Fruit fly (Drosophila melanogaster): ENCODE data around the gene CG3703.

The CG3703 gene

dm6 chrX:899407-900050, 46.0 kb downstream of the CG3703 start:
- TF ChIP-seq psq (optimal IDR thresholded peaks at IDR 0.05) (no peak), EcR (GFP tag; optimal IDR thresholded peaks at IDR 0.05) (no peak), Dll (optimal IDR thresholded peaks at IDR 0.05) (no peak), usp (GFP tag; optimal IDR thresholded peaks at IDR 0.05) (no peak), CG8478 (optimal IDR thresholded peaks at IDR 0.05) (no peak), pan (optimal IDR thresholded peaks at IDR 0.05) (no peak)

dm6 chrX:898367-898766, 47.2 kb downstream of the CG3703 start:
- no peak for TF ChIP-seq pan (optimal IDR thresholded peaks at IDR 0.05)
- TF ChIP-seq psq (optimal IDR thresholded peaks at IDR 0.05) = no peak
- TF ChIP-seq EcR (GFP tag; optimal IDR thresholded peaks at IDR 0.05) = peak in 1 of 2 experiments; percentile 14

dm6 chrX:894182-894581, 51.4 kb downstream of the CG3703 start, which contains the start of gene CG11663:
TSS of gene CG11663 (plus strand) at chrX:894482.
- TF ChIP-seq usp (GFP tag; optimal IDR thresholded peaks at IDR 0.05) (no peak), CG8478 (optimal IDR thresholded peaks at IDR 0.05) (no peak), Dll (optimal IDR thresholded peaks at IDR 0.05) (no peak), pan (optimal IDR thresholded peaks at IDR 0.05) (no peak), psq (optimal IDR thresholded peaks at IDR 0.05) (no peak), EcR (GFP tag; optimal IDR thresholded peaks at IDR 0.05) (no peak)

Data from whole organism.